Worm (Caenorhabditis elegans) whole organism, L4 larva: ENCODE data around the gene R09F10.8.

Source experiments
- daf-16 ChIP-seq, 3 experiments: sonication (generic microtip); optimal IDR thresholded peaks; 2 replicates each; lab custom pipeline; 2016 to 2017; ENCODE audit warnings: missing genetic modification characterization in 3 of 3, missing genetic modification reagents in 3 of 3, mild to moderate bottlenecking in 2 of 3, missing compliant biosample characterization in 2 of 3, missing biosample characterization in 1 of 3, moderate library complexity in 1 of 3
- fos-1 ChIP-seq: fragments of 150-350 bp; optimal IDR thresholded peaks from 2 replicates; lab custom pipeline; 2014; ENCODE audit warnings: missing biosample characterization, missing genetic modification characterization

DNA sequence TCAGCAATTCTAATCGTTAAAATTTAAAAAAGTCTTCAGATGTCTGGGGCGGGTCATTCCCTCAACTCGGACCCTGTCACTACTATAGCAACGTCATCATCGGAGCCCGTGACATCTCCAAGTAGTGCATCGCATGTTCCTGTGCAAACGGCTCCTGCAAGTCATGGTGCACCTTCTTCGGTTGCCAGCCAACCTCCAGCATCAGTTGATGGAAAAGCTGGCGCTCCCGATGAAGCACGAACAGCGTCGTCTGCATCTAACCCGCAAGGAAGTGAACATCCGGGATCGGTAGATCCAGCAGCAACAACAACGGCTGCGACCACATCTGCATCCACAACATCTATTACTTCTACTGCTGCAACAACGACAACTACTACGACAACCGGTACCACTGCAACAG lies 31.7 kb downstream of the R09F10.8 start, which contains the start of gene R09F10.3:
- TF ChIP-seq daf-16 (GFP tag; optimal IDR thresholded peaks at IDR 0.05; lab: Kevin White, UChicago) (no peak), daf-16 (tag; optimal IDR thresholded peaks at IDR 0.05; lab: Kevin White, UChicago) (no peak), fos-1 (tag; lab: Kevin White, UChicago) (no peak)
